Fruit fly (Drosophila melanogaster) whole organism, adult: ENCODE data around the gene Mp.

ENCODE experiments used
- CG11617 ChIP-seq: fragments of 200-800 bp; sonication (Bioruptor generic); optimal IDR thresholded peaks from 2 replicates; lab custom pipeline; 2017; ENCODE audit warnings: mild to moderate bottlenecking, missing biosample characterization, missing genetic modification reagents, missing genetic modification characterization
- CG1620 ChIP-seq: fragments of 200-800 bp; sonication (Bioruptor generic); optimal IDR thresholded peaks from 2 replicates; lab custom pipeline; 2016; ENCODE audit warnings: missing biosample characterization, missing genetic modification characterization
- Crg-1 ChIP-seq: fragments of 200-800 bp; sonication (Bioruptor generic); optimal IDR thresholded peaks from 2 replicates; lab custom pipeline; 2016; ENCODE audit warnings: missing biosample characterization, missing genetic modification characterization
- ovo ChIP-seq: fragments of 200-800 bp; sonication (Bioruptor generic); optimal IDR thresholded peaks from 2 replicates; lab custom pipeline; 2016; ENCODE audit warnings: missing biosample characterization, missing genetic modification characterization
- pad ChIP-seq: fragments of 200-800 bp; sonication (Bioruptor generic); optimal IDR thresholded peaks from 3 replicates; lab custom pipeline; 2017; ENCODE audit warnings: missing biosample characterization, missing genetic modification characterization, mild to moderate bottlenecking, moderate library complexity, missing genetic modification reagents

dm6 chr3L:6997410-6997809, 1.2 kb upstream of the Mp start:
- TF ChIP-seq pad (GFP tag; lab: Kevin White, UChicago) (no peak), ovo (GFP tag; lab: Kevin White, UChicago) (no peak), Crg-1 (no peak), CG11617 (GFP tag; lab: Kevin White, UChicago) (no peak), CG1620 (GFP tag; lab: Kevin White, UChicago) (no peak)
